Worm (Caenorhabditis elegans): Measurements from ENCODE around the gene unc-18.
A peak's percentile ranks its signal among the peaks of the same experiment; 100 is the strongest.

The unc-18 gene

ce11 chrX:7703863-7704262, 21.2 kb downstream of the unc-18 start:
- TF ChIP-seq Y75B8A.6 (GFP tag; IDR thresholded peaks at IDR 0.05): no peak
- no peak for TF ChIP-seq dmd-6 (GFP tag; IDR thresholded peaks at IDR 0.05)
- TF ChIP-seq egl-43 (GFP tag; IDR thresholded peaks at IDR 0.05): no peak
- no peak for TF ChIP-seq mes-2 (tag; optimal IDR thresholded peaks at IDR 0.05; ENCODE audit: poor library complexity, severe bottlenecking)
- TF ChIP-seq aha-1 (tag): peak; percentile 70
- no peak for TF ChIP-seq nhr-102 (tag; optimal IDR thresholded peaks at IDR 0.05)
- TF ChIP-seq nhr-41 (GFP tag; IDR thresholded peaks at IDR 0.05): no peak
- TF ChIP-seq lir-3 (tag; optimal IDR thresholded peaks at IDR 0.05): no peak

ce11 chrX:7707031-7707430, 24.3 kb downstream of the unc-18 start, which contains the start of gene kvs-1:
Gene kvs-1, minus strand, starts transcription at chrX:7707131.
- no peak for TF ChIP-seq snpc-1.2 (GFP tag; IDR thresholded peaks at IDR 0.05)
- no peak for TF ChIP-seq ama-1 (optimal IDR thresholded peaks at IDR 0.05)

- TF ChIP-seq lin-29 (GFP tag; IDR thresholded peaks at IDR 0.05): no peak
- TF ChIP-seq hlh-30 (tag; optimal IDR thresholded peaks at IDR 0.05; ENCODE audit: insufficient read depth): peak; percentile 20
- peak; percentile 48 for TF ChIP-seq aha-1 (tag)
- no peak for TF ChIP-seq hlh-11 (tag; optimal IDR thresholded peaks at IDR 0.05)
These were observed 27.5 kb downstream of the unc-18 start for ce11 chrX:7710187-7710586.

- TF ChIP-seq zfp-3 (GFP tag; conservative IDR thresholded peaks at IDR 0.05) (no peak), lin-38 (GFP tag; IDR thresholded peaks at IDR 0.05) (no peak), ceh-20 (GFP tag; IDR thresholded peaks at IDR 0.05) (no peak), F44E2.7 (GFP tag; IDR thresholded peaks at IDR 0.05) (no peak), vab-7 (GFP tag; IDR thresholded peaks at IDR 0.05) (no peak)
These were observed 27.9 kb downstream of the unc-18 start, which contains the start of gene K09F5.4 for ce11 chrX:7710643-7711042. Gene K09F5.4, minus strand, starts transcription at chrX:7710743.

- no peak for TF ChIP-seq lin-29 (GFP tag; IDR thresholded peaks at IDR 0.05)
- TF ChIP-seq nhr-77 (tag; optimal IDR thresholded peaks at IDR 0.05): no peak
- no peak for TF ChIP-seq tra-1 (GFP tag; IDR thresholded peaks at IDR 0.05)
- no peak for TF ChIP-seq unc-62 (GFP tag; optimal IDR thresholded peaks at IDR 0.05 in 1 of 2)
- no peak for TF ChIP-seq unc-62 (tag; optimal IDR thresholded peaks at IDR 0.05)
- no peak for TF ChIP-seq zip-11 (GFP tag; IDR thresholded peaks at IDR 0.05)
- no peak for TF ChIP-seq fkh-10 (GFP tag; optimal IDR thresholded peaks at IDR 0.05)
These were observed 30.2 kb downstream of the unc-18 start for ce11 chrX:7712887-7713286.

ce11 chrX:7715463-7715862, 32.8 kb downstream of the unc-18 start:
- TF ChIP-seq nhr-11 (tag; optimal IDR thresholded peaks at IDR 0.05) (peak; percentile 55), unc-62 (GFP tag; optimal IDR thresholded peaks at IDR 0.05 in 1 of 2) (peak in 1 of 2 experiments; percentile 90), unc-62 (tag; optimal IDR thresholded peaks at IDR 0.05) (no peak), fos-1 (tag; optimal IDR thresholded peaks at IDR 0.05) (no peak)

- no peak for TF ChIP-seq ZK337.2 (GFP tag; IDR thresholded peaks at IDR 0.05)
- TF ChIP-seq zfp-3 (GFP tag; conservative IDR thresholded peaks at IDR 0.05): no peak
- no peak for TF ChIP-seq F26F4.8 (GFP tag; conservative IDR thresholded peaks at IDR 0.05)
These were observed 36.3 kb downstream of the unc-18 start, which contains the start of gene K09F5.6 for ce11 chrX:7718972-7719371. Gene K09F5.6, plus strand, starts transcription at chrX:7719272.

- no peak for TF ChIP-seq daf-16 (GFP tag; optimal IDR thresholded peaks at IDR 0.05)
- no peak for TF ChIP-seq daf-16 (tag; optimal IDR thresholded peaks at IDR 0.05)
- TF ChIP-seq nhr-76 (tag; optimal IDR thresholded peaks at IDR 0.05): no peak
- peak; percentile 46 for TF ChIP-seq aha-1 (tag)
- peak in 1 of 2 experiments; percentile 72 for TF ChIP-seq unc-62 (GFP tag; optimal IDR thresholded peaks at IDR 0.05 in 1 of 2)
- no peak for TF ChIP-seq unc-62 (tag; optimal IDR thresholded peaks at IDR 0.05)
- TF ChIP-seq dmd-8 (GFP tag; IDR thresholded peaks at IDR 0.05): no peak
- no peak for TF ChIP-seq hlh-11 (tag; optimal IDR thresholded peaks at IDR 0.05)
These were observed 37.9 kb downstream of the unc-18 start for ce11 chrX:7720565-7720964.
